Fruit fly (Drosophila melanogaster): ENCODE results near the gene RPA2.

The RPA2 gene

DNA sequence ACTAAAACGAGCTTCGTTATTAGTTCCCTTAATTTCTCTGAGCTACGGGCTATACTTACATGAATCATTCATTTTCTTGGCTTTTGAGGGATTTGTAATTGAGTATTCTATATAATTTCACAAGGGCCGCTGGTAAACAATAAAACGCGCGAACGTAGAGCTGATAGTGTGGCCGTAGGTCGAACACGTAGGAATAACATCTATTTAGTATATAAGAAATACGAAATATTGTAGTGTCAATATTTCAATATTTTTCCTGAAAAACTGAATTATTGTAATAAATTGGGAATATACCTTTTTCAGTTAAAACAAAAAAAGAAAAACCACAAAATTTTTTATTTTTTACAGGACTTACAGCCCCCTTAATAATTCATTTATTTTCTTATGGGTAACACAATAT is at the start of gene RPA2:
TSS of gene RPA2 (minus strand) at position 173 of the 400 bp plus-strand sequence.
- TF ChIP-seq CG17801 (GFP tag; optimal IDR thresholded peaks at IDR 0.05; ENCODE audit: partially characterized antibody): no peak

- TF ChIP-seq CG17801 (GFP tag; optimal IDR thresholded peaks at IDR 0.05; ENCODE audit: partially characterized antibody): no peak
Observed at dm6 chr2L:20975594-20975993, 49.6 kb upstream of the RPA2 start.

DNA sequence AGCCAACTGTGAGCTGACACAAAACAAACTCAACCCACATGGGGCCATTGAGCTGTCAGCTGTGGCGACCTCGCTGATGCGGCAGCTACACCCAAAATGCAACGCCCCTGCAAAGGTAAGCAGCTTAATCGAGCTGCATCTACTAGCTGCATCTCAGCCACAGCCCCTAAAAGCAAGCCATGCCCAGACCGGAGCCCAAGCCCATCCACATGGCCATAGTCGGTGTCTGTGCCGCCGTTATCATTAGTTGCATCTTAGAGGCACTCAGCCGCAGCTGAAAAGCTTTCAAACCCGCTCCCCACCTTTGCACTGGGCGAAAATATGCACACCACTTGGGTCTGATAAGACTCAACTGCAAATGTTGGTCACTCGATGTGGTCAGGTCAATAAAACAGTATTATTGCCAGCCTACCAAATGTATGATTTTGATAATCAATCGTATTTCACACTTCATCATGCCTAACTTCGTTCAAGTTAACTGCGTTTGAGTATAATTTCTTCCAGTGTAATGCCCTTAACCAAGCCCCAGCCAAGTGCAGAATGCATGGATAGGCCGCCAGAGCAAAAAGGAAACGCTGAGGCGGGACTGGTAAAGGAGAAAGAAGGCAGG is 48.2 kb upstream of the RPA2 start:
- no peak for TF ChIP-seq CG17801 (GFP tag; optimal IDR thresholded peaks at IDR 0.05; ENCODE audit: partially characterized antibody)

DNA sequence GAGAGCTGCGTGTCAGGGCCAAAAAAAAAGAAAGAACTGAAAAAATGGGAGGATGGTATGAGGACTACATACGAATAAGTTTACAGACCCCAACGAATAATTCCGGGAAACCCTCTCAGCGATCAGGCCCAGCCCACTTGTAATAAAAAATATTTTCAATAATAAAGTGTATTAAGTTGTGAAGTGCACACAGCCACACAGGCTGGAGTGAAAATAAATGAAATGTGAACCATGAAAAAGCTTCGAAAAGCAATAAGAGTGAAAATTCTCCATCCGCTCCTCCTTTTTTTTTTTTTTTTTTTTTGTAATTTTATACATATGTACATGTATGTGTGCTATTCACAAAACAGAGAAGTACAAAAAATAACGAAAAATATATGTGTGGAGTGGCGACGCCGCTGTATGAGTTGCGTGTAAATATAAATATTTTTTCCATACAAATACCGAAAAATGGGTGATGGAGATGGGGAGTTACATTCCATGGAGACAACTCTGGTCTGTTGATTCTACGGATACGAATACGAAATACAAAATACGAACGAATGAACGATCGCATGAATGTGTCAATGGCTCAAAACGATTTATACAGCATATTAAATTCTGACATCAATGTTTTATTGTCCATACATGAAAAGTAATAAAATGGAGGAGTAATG is 45.8 kb upstream of the RPA2 start:
- TF ChIP-seq CG17801 (GFP tag; optimal IDR thresholded peaks at IDR 0.05; ENCODE audit: partially characterized antibody): no peak

dm6 chr2L:20970792-20971191 is 44.8 kb upstream of the RPA2 start:
- TF ChIP-seq CG17801 (GFP tag; optimal IDR thresholded peaks at IDR 0.05; ENCODE audit: partially characterized antibody): no peak

- TF ChIP-seq CG17801 (GFP tag; optimal IDR thresholded peaks at IDR 0.05; ENCODE audit: partially characterized antibody): no peak
Observed at dm6 chr2L:20969674-20970297, 43.8 kb upstream of the RPA2 start.

DNA sequence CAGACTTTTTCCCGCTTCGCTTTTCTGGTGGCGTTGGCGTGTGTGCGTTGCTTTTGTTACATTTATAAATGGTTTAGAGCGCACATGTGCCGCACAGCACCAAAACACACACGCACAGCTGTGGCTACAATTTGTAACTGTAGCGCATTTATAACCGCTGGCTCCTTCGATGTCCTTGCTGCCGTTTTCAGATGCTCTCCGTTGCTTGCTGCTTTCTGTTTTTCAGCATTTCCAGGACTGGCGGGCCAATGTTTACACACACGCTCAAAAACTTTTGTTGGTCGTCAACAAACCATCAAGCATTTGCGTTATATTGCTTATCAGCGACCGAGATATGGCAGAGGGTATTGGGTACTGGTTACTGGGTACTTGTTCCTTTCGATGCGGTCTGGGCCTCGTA is 42.8 kb upstream of the RPA2 start:
- no peak for TF ChIP-seq CG17801 (GFP tag; optimal IDR thresholded peaks at IDR 0.05; ENCODE audit: partially characterized antibody)

DNA sequence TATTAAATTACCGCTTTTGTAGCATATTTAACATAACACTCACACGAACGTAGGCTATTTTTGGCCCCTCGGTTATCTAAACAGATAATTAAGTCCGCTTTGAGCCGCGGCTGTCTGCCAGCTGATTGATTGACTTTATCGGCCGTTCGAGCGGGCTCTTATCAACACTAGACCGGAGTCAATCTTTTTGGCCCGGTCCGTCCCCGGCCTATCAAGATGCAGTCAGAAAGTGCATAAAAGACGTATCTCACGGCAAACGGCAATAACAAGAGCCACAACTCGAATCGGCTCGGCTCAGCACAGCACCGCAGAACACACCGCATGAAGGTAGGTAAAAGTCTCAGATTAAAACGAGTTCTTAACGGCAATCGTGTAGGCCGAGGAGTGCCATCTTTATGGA is 39.1 kb upstream of the RPA2 start:
- TF ChIP-seq CG17801 (GFP tag; optimal IDR thresholded peaks at IDR 0.05; ENCODE audit: partially characterized antibody): no peak

dm6 chr2L:20960019-20960525 is 34.1 kb upstream of the RPA2 start:
- no peak for TF ChIP-seq CG17801 (GFP tag; optimal IDR thresholded peaks at IDR 0.05; ENCODE audit: partially characterized antibody)

DNA sequence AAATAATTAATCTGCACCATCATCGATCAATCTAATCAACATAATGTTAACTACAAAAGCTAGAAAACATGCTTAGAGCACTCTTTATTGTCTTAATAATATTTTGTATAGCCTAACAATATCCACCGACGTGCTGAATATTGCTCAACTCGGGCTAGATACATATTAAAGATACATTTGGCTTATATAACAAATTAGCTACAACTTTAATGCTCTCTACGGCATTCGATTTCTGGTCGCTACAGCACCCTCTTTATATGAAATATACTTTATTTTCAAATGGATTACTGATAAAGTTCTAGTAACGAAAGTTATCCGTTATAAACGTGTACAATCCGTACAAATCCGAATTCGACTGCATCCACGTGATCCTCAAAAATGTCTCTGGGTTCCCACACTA is 32.0 kb upstream of the RPA2 start:
- TF ChIP-seq CG17801 (GFP tag; optimal IDR thresholded peaks at IDR 0.05; ENCODE audit: partially characterized antibody): no peak

- no peak for TF ChIP-seq CG17801 (GFP tag; optimal IDR thresholded peaks at IDR 0.05; ENCODE audit: partially characterized antibody)
Observed at dm6 chr2L:20957266-20957665, 31.3 kb upstream of the RPA2 start.

DNA sequence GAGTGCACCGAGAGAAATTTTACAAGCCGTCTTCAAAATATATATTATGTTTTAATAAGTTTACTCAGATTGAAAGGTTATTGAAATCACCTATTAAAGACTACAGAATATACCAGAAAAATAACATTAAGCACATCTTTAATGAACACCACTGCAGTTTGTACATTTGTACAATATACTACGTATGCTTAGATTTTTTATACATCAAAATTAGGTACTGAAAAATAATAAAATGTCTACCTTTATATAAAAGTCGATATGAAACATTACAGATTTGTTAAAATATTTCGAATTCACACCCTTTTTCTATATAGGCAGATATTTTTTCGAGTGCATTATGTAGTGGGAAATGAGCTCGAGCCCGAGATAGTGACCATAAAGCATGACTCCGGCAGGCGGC is 30.9 kb upstream of the RPA2 start:
- no peak for TF ChIP-seq CG17801 (GFP tag; optimal IDR thresholded peaks at IDR 0.05; ENCODE audit: partially characterized antibody)

- TF ChIP-seq CG17801 (GFP tag; optimal IDR thresholded peaks at IDR 0.05; ENCODE audit: partially characterized antibody): no peak
Observed at dm6 chr2L:20951320-20951719, 25.4 kb upstream of the RPA2 start.

- TF ChIP-seq CG17801 (GFP tag; optimal IDR thresholded peaks at IDR 0.05; ENCODE audit: partially characterized antibody): no peak
Observed at dm6 chr2L:20950421-20951108, 24.6 kb upstream of the RPA2 start.

dm6 chr2L:20948625-20949024 is 22.7 kb upstream of the RPA2 start:
- no peak for TF ChIP-seq CG17801 (GFP tag; optimal IDR thresholded peaks at IDR 0.05; ENCODE audit: partially characterized antibody)

Data from ovary, adult (tissue).